Worm (Caenorhabditis elegans) whole organism, late embryonic: Measurements from ENCODE around the gene Y55F3AR.2.

Source experiments
- C38D4.7 ChIP-seq: fragments of 200-800 bp; sonication (Bioruptor generic); optimal IDR thresholded peaks from 2 replicates; lab custom pipeline; 2018; ENCODE audit warnings: mild to moderate bottlenecking, missing genetic modification characterization, moderate library complexity, missing compliant biosample characterization
- F13H6.1 ChIP-seq: sonication (generic microtip); optimal IDR thresholded peaks from 2 replicates; lab custom pipeline; 2016; ENCODE audit warnings: missing genetic modification characterization, missing compliant biosample characterization
- K02D7.2 ChIP-seq: sonication (generic microtip); optimal IDR thresholded peaks from 2 replicates; lab custom pipeline; 2017; ENCODE audit warnings: mild to moderate bottlenecking, missing genetic modification characterization, missing compliant biosample characterization
- K09A11.1 ChIP-seq: sonication (generic microtip); optimal IDR thresholded peaks from 2 replicates; lab custom pipeline; 2017; ENCODE audit warnings: antibody characterized with exemption, mild to moderate bottlenecking, missing genetic modification characterization, missing compliant biosample characterization; ENCODE audit not compliant: insufficient read depth
- Y22D7AL.16 ChIP-seq: sonication (generic microtip); optimal IDR thresholded peaks from 2 replicates; lab custom pipeline; 2016; ENCODE audit warnings: missing genetic modification characterization, missing compliant biosample characterization
- ceh-22 ChIP-seq: sonication (generic microtip); optimal IDR thresholded peaks from 2 replicates; lab custom pipeline; 2017; ENCODE audit warnings: missing biosample characterization, missing genetic modification characterization
- ceh-31 ChIP-seq: sonication (generic microtip); optimal IDR thresholded peaks from 2 replicates; lab custom pipeline; 2016; ENCODE audit warnings: missing genetic modification characterization, missing compliant biosample characterization
- ceh-45 ChIP-seq: fragments of 200-800 bp; sonication (Bioruptor generic); IDR thresholded peaks from 2 replicates; pipeline ENCODE4 v1.3.6; 2022; ENCODE audit warnings: missing genetic modification reagents, missing genetic modification characterization, missing compliant biosample characterization
- che-1 ChIP-seq: sonication (generic microtip); optimal IDR thresholded peaks from 2 replicates; lab custom pipeline; 2016; ENCODE audit warnings: mild to moderate bottlenecking, missing genetic modification characterization, missing compliant biosample characterization
- elt-2 ChIP-seq: sonication (generic microtip); optimal IDR thresholded peaks from 2 replicates; lab custom pipeline; 2016; ENCODE audit warnings: missing genetic modification reagents, missing genetic modification characterization, missing compliant biosample characterization
- elt-4 ChIP-seq: sonication (generic microtip); optimal IDR thresholded peaks from 2 replicates; lab custom pipeline; 2016; ENCODE audit warnings: missing genetic modification characterization, missing compliant biosample characterization
- ets-4 ChIP-seq: sonication (generic microtip); optimal IDR thresholded peaks from 2 replicates; lab custom pipeline; 2016; ENCODE audit warnings: missing genetic modification characterization, missing compliant biosample characterization
- fax-1 ChIP-seq: sonication (generic microtip); optimal IDR thresholded peaks from 2 replicates; lab custom pipeline; 2016; ENCODE audit warnings: missing genotype, missing genetic modification characterization, missing compliant biosample characterization
- fkh-6 ChIP-seq: sonication (generic microtip); optimal IDR thresholded peaks from 2 replicates; lab custom pipeline; 2016; ENCODE audit warnings: missing genetic modification characterization, missing compliant biosample characterization
- gmeb-2 ChIP-seq: sonication (generic microtip); optimal IDR thresholded peaks from 2 replicates; lab custom pipeline; 2016; ENCODE audit warnings: missing genetic modification characterization, inconsistent platforms, missing compliant biosample characterization
- hlh-13 ChIP-seq: fragments of 200-800 bp; sonication (Bioruptor generic); optimal IDR thresholded peaks from 2 replicates; lab custom pipeline; 2018; ENCODE audit warnings: mild to moderate bottlenecking, missing genetic modification characterization, missing compliant biosample characterization
- hlh-15 ChIP-seq: sonication (generic microtip); optimal IDR thresholded peaks from 2 replicates; lab custom pipeline; 2016; ENCODE audit warnings: missing genetic modification characterization, missing compliant biosample characterization
- hlh-30 ChIP-seq: sonication (generic microtip); optimal IDR thresholded peaks from 2 replicates; lab custom pipeline; 2017; ENCODE audit warnings: antibody characterized with exemption, missing genetic modification characterization, missing compliant biosample characterization; ENCODE audit not compliant: insufficient read depth
- hlh-8 ChIP-seq: sonication (generic microtip); optimal IDR thresholded peaks from 2 replicates; lab custom pipeline; 2016; ENCODE audit warnings: missing genotype, missing genetic modification characterization, missing compliant biosample characterization
- madf-2 ChIP-seq: sonication (generic microtip); optimal IDR thresholded peaks from 2 replicates; lab custom pipeline; 2017; ENCODE audit warnings: missing genetic modification characterization, missing compliant biosample characterization
- mec-3 ChIP-seq: sonication (generic microtip); optimal IDR thresholded peaks from 2 replicates; lab custom pipeline; 2016; ENCODE audit warnings: borderline replicate concordance, missing genetic modification characterization, missing compliant biosample characterization
- nhr-11 ChIP-seq: fragments of 150-350 bp; optimal IDR thresholded peaks from 2 replicates; lab custom pipeline; 2014; ENCODE audit warnings: missing biosample characterization, missing genetic modification characterization
- npax-4 ChIP-seq: sonication (generic microtip); optimal IDR thresholded peaks from 2 replicates; lab custom pipeline; 2016; ENCODE audit warnings: missing genetic modification characterization, missing compliant biosample characterization
- odd-2 ChIP-seq: sonication (generic microtip); optimal IDR thresholded peaks from 2 replicates; lab custom pipeline; 2017; ENCODE audit warnings: antibody characterized with exemption, mild to moderate bottlenecking, missing genetic modification characterization, missing compliant biosample characterization
- pat-9 ChIP-seq: fragments of 200-800 bp; sonication (Bioruptor generic); optimal IDR thresholded peaks from 2 replicates; lab custom pipeline; 2018; ENCODE audit warnings: mild to moderate bottlenecking, missing genetic modification characterization, moderate library complexity, missing compliant biosample characterization
- pha-2 ChIP-seq: sonication (generic microtip); optimal IDR thresholded peaks from 2 replicates; lab custom pipeline; 2017; ENCODE audit warnings: mild to moderate bottlenecking, missing genetic modification characterization, missing compliant biosample characterization
- rnt-1 ChIP-seq: sonication (generic microtip); optimal IDR thresholded peaks from 2 replicates; lab custom pipeline; 2016; ENCODE audit warnings: missing genetic modification characterization, missing compliant biosample characterization
- sdc-2 ChIP-seq: sonication (generic microtip); optimal IDR thresholded peaks from 2 replicates; lab custom pipeline; 2016; ENCODE audit warnings: missing genotype, missing genetic modification characterization, missing compliant biosample characterization
- sox-2 ChIP-seq: fragments of 200-800 bp; sonication (Bioruptor generic); IDR thresholded peaks from 2 replicates; pipeline ENCODE4 v1.3.6; 2022; ENCODE audit warnings: missing genetic modification reagents, missing genetic modification characterization, missing compliant biosample characterization
- sox-4 ChIP-seq: sonication (generic microtip); optimal IDR thresholded peaks from 2 replicates; lab custom pipeline; 2017; ENCODE audit warnings: mild to moderate bottlenecking, missing genetic modification characterization, inconsistent platforms, missing compliant biosample characterization
- tbx-2 ChIP-seq: sonication (generic microtip); optimal IDR thresholded peaks from 2 replicates; lab custom pipeline; 2016; ENCODE audit warnings: missing genetic modification characterization, missing compliant biosample characterization
- tbx-7 ChIP-seq: sonication (generic microtip); optimal IDR thresholded peaks from 2 replicates; lab custom pipeline; 2016; ENCODE audit warnings: missing genotype, missing genetic modification characterization, missing compliant biosample characterization
- ttx-3 ChIP-seq: sonication (generic microtip); optimal IDR thresholded peaks from 2 replicates; lab custom pipeline; 2016; ENCODE audit warnings: missing genetic modification reagents, missing genetic modification characterization, missing compliant biosample characterization
- unc-3 ChIP-seq, 2 experiments: fragments of 200-800 bp in 1 of 2; sonication (Bioruptor generic) in 1 of 2; sonication (generic microtip) in 1 of 2; conservative IDR thresholded peaks in 1 of 2; optimal IDR thresholded peaks in 1 of 2; 2 replicates each; pipeline versions ENCODE4 v1.3.6 to Lab custom; 2016 to 2022; ENCODE audit warnings: missing compliant biosample characterization in 2 of 2, missing genetic modification characterization in 2 of 2, missing genetic modification reagents in 1 of 2
- unc-42 ChIP-seq: sonication (generic microtip); optimal IDR thresholded peaks from 2 replicates; lab custom pipeline; 2016; ENCODE audit warnings: missing genotype, missing genetic modification characterization, missing compliant biosample characterization
- unc-55 ChIP-seq: sonication (generic microtip); optimal IDR thresholded peaks from 2 replicates; lab custom pipeline; 2017; ENCODE audit warnings: missing biosample characterization, missing genetic modification reagents, missing genetic modification characterization
- ztf-16 ChIP-seq: sonication (generic microtip); optimal IDR thresholded peaks from 2 replicates; lab custom pipeline; 2017; ENCODE audit warnings: missing genetic modification characterization, missing compliant biosample characterization

Gene Y55F3AR.2

DNA sequence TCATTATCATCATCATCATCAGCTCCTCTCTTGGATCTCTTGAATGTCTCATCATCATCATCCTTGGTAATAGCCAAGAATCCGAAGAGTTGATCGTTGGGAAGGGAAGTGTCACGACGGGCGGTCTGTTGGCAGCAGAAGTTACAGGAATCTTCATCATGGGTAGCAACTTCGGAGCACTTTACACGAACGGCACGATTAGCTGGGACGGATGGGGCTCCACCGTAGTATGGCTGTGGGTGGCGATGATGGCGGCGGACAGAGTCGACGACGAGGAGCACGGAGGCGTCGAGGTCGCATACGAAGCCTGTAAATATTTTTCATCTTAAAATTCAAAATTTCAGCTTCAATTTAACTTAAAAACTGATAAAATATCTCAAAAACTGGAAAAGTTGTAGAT is 29.0 kb downstream of the Y55F3AR.2 start:
- TF ChIP-seq sox-2 (GFP tag; lab: Robert Waterston, UW) (no peak), unc-42 (tag; lab: Kevin White, UChicago) (no peak), gmeb-2 (tag; lab: Kevin White, UChicago) (no peak), unc-3 (GFP tag; conservative IDR thresholded peaks at IDR 0.05; lab: Robert Waterston, UW) (no peak), unc-3 (tag; optimal IDR thresholded peaks at IDR 0.05; lab: Kevin White, UChicago) (no peak), tbx-7 (no peak), ztf-16 (no peak), nhr-11 (tag; lab: Kevin White, UChicago) (no peak), F13H6.1 (tag; lab: Kevin White, UChicago) (no peak), sox-4 (no peak), hlh-30 (tag; lab: Kevin White, UChicago) (no peak), ceh-22 (no peak), K02D7.2 (tag; lab: Kevin White, UChicago) (no peak), hlh-13 (no peak)
- TF ChIP-seq, all 69 proteins: peak for 0

DNA sequence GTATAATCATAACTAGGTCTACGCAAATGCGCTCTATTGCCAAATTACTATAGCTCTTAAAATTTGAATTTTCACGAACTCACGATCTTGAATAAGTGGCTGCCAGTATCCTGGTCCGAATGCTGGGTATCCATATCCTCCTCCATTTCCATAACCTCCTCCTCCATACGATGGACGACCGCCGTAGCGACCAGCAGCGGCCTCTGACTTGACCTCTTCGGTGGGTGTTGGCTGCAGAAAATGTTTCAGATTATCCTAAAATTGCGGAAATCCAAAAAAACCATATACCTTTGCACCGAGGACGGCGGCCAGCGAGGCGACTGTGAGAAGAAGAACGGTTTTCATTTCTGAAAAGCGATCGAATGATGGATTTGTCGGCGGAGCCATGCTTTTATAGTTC is 30.4 kb downstream of the Y55F3AR.2 start, which contains the start of gene perm-4:
TSS of gene perm-4 (minus strand) at position 367 of the 400 bp plus-strand sequence.
- TF ChIP-seq pha-2 (tag; lab: Kevin White, UChicago) (no peak), mec-3 (tag; lab: Kevin White, UChicago) (no peak), ttx-3 (tag; lab: Kevin White, UChicago) (no peak), ceh-31 (tag; lab: Kevin White, UChicago) (no peak), Y22D7AL.16 (no peak), hlh-8 (no peak), ztf-16 (no peak), fkh-6 (tag; lab: Kevin White, UChicago) (no peak), ceh-45 (GFP tag; lab: Robert Waterston, UW) (no peak), npax-4 (tag; lab: Kevin White, UChicago) (no peak), rnt-1 (tag; lab: Kevin White, UChicago) (no peak), che-1 (tag; lab: Kevin White, UChicago) (no peak), sdc-2 (tag; lab: Kevin White, UChicago) (no peak), hlh-15 (tag; lab: Kevin White, UChicago) (no peak), ceh-22 (no peak), pat-9 (tag; lab: Kevin White, UChicago) (no peak)
- TF ChIP-seq, all 69 proteins: peak for 0

DNA sequence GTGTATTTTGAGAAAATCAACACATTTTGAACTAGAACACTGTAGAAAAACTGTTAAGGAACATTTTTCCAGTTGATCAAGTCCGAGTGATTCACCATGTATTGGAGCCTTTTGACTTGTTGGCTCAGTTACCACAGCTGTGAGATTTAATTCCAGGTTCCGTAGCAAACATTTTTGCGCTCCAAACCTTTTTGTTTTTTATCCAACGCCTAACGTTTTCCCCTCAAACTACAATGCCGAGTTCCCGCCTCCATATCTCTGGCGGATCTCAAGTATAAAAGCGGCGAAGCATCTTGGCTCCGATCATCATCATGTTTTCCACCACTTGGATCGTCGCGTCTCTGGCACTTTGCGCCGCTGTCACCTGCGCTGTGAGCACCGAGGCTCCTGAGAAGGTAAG is 32.1 kb downstream of the Y55F3AR.2 start, which contains the start of gene perm-2:
TSS of gene perm-2 (plus strand) at position 301 of the 400 bp plus-strand sequence.
- TF ChIP-seq K09A11.1 (tag; lab: Kevin White, UChicago) (no peak), odd-2 (tag; lab: Kevin White, UChicago) (no peak), elt-2 (tag; lab: Kevin White, UChicago) (no peak), fax-1 (no peak), elt-4 (no peak), C38D4.7 (no peak)

DNA sequence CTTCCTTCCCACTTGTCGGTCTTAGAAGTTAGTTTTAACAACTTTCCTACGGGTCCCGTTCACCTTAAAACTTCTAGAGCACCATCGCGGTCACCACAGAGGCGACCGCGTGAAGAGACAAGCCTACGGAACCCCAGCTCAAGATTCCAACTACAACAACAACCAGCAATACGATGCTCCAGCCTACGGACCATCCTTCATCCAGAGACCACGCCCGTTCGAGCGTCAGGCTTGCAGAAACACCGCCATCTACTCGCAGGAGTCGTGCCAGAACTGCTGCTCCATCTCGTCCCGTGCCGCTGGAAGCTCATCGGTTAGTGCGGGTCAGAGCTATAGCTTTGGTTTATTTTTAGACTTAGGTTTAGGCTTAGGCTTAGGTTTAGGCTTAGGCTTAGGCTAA is 33.5 kb downstream of the Y55F3AR.2 start:
- TF ChIP-seq madf-2 (no peak), ets-4 (tag; lab: Kevin White, UChicago) (no peak), fax-1 (no peak), tbx-2 (tag; lab: Kevin White, UChicago) (no peak), odd-2 (tag; lab: Kevin White, UChicago) (no peak), sox-4 (no peak), hlh-8 (no peak), unc-55 (no peak)
